Worm (Caenorhabditis elegans) whole organism, L1 larva: Measurements from ENCODE around the gene ssu-1.

ENCODE experiments used
- aly-2 ChIP-seq: fragments of 150-350 bp; optimal IDR thresholded peaks from 2 replicates; lab custom pipeline; 2014; ENCODE audit warnings: missing biosample characterization, missing genetic modification characterization
- elt-3 ChIP-seq, 6 experiments: fragments of 150-350 bp in 1 of 6; sonication (generic microtip); optimal IDR thresholded peaks; 2 replicates each; lab custom pipeline; 2017 to 2018; ENCODE audit warnings: missing biosample characterization in 6 of 6, missing genetic modification characterization in 6 of 6, inconsistent platforms in 1 of 6
- nhr-77 ChIP-seq: fragments of 150-350 bp; optimal IDR thresholded peaks from 2 replicates; lab custom pipeline; 2014; ENCODE audit warnings: missing biosample characterization, missing genetic modification characterization
- snu-23 ChIP-seq: sonication (generic microtip); optimal IDR thresholded peaks from 2 replicates; lab custom pipeline; 2016; ENCODE audit warnings: missing genetic modification characterization, missing compliant biosample characterization
- tbx-2 ChIP-seq: sonication (generic microtip); optimal IDR thresholded peaks from 2 replicates; lab custom pipeline; 2016; ENCODE audit warnings: missing genetic modification characterization, missing compliant biosample characterization
- ztf-11 ChIP-seq, 2 experiments: sonication (generic microtip); optimal IDR thresholded peaks; 2 replicates each; lab custom pipeline; 2016 to 2017; ENCODE audit warnings: missing genetic modification characterization in 2 of 2, missing biosample characterization in 1 of 2, missing compliant biosample characterization in 1 of 2

ce11 chrV:20127543-20127942 is 5.5 kb downstream of the ssu-1 start:
- TF ChIP-seq ztf-11 (tag; optimal IDR thresholded peaks at IDR 0.05; lab: Kevin White, UChicago) (no peak), tbx-2 (tag; lab: Kevin White, UChicago) (no peak), nhr-77 (tag; lab: Kevin White, UChicago) (no peak), elt-3 (tag; optimal IDR thresholded peaks at IDR 0.05; lab: Kevin White, UChicago) (no peak), snu-23 (GFP tag; lab: Kevin White, UChicago) (no peak), aly-2 (tag; lab: Kevin White, UChicago) (no peak)
